Worm (Caenorhabditis elegans) whole organism, late embryonic: Measurements from ENCODE around the gene str-161.

Experiments used
- ama-1 ChIP-seq: fragments of 150-350 bp; optimal IDR thresholded peaks from 2 replicates; lab custom pipeline; 2014
- ceh-14 ChIP-seq: sonication (generic microtip); optimal IDR thresholded peaks from 2 replicates; lab custom pipeline; 2016; ENCODE audit warnings: missing genotype, missing genetic modification characterization, missing compliant biosample characterization
- ceh-18 ChIP-seq: sonication (generic microtip); optimal IDR thresholded peaks from 2 replicates; lab custom pipeline; 2016; ENCODE audit warnings: missing genetic modification characterization, missing compliant biosample characterization
- ets-4 ChIP-seq: sonication (generic microtip); optimal IDR thresholded peaks from 2 replicates; lab custom pipeline; 2016; ENCODE audit warnings: missing genetic modification characterization, missing compliant biosample characterization
- mec-3 ChIP-seq: sonication (generic microtip); optimal IDR thresholded peaks from 2 replicates; lab custom pipeline; 2016; ENCODE audit warnings: borderline replicate concordance, missing genetic modification characterization, missing compliant biosample characterization
- pat-9 ChIP-seq: fragments of 200-800 bp; sonication (Bioruptor generic); optimal IDR thresholded peaks from 2 replicates; lab custom pipeline; 2018; ENCODE audit warnings: mild to moderate bottlenecking, missing genetic modification characterization, moderate library complexity, missing compliant biosample characterization
- pha-4 ChIP-seq: fragments of 150-350 bp; optimal IDR thresholded peaks from 2 replicates; lab custom pipeline; 2018; ENCODE audit warnings: missing biosample characterization, missing genetic modification reagents, missing genetic modification characterization
- pqm-1 ChIP-seq: sonication (generic microtip); optimal IDR thresholded peaks from 2 replicates; lab custom pipeline; 2016; ENCODE audit warnings: missing genetic modification characterization, missing compliant biosample characterization
- sdc-2 ChIP-seq: sonication (generic microtip); optimal IDR thresholded peaks from 2 replicates; lab custom pipeline; 2016; ENCODE audit warnings: missing genotype, missing genetic modification characterization, missing compliant biosample characterization
- tbx-7 ChIP-seq: sonication (generic microtip); optimal IDR thresholded peaks from 2 replicates; lab custom pipeline; 2016; ENCODE audit warnings: missing genotype, missing genetic modification characterization, missing compliant biosample characterization

ce11 chrIV:4856195-4856594 is 47.7 kb downstream of the str-161 start, which contains the start of gene Y17G9A.2:
- TF ChIP-seq pqm-1 (tag; lab: Kevin White, UChicago): no peak
- no peak for TF ChIP-seq ets-4 (tag; lab: Kevin White, UChicago)
- TF ChIP-seq mec-3 (tag; lab: Kevin White, UChicago): no peak
- TF ChIP-seq ama-1 (lab: Kevin White, UChicago): no peak
- no peak for TF ChIP-seq pat-9 (tag; lab: Kevin White, UChicago)
- no peak for TF ChIP-seq pha-4 (tag; lab: Kevin White, UChicago)
- no peak for TF ChIP-seq ceh-14 (tag; lab: Kevin White, UChicago)
- no peak for TF ChIP-seq ceh-18 (tag; lab: Kevin White, UChicago)
- no peak for TF ChIP-seq sdc-2 (tag; lab: Kevin White, UChicago)
- no peak for TF ChIP-seq tbx-7
